Worm (Caenorhabditis elegans) whole organism, late embryonic: ENCODE results near the gene F01D5.1.

Experiments
- hlh-13 ChIP-seq: fragments of 200-800 bp; sonication (Bioruptor generic); optimal IDR thresholded peaks from 2 replicates; lab custom pipeline; 2018; ENCODE audit warnings: mild to moderate bottlenecking, missing genetic modification characterization, missing compliant biosample characterization
- nhr-232 ChIP-seq: sonication (generic microtip); optimal IDR thresholded peaks from 2 replicates; lab custom pipeline; 2016; ENCODE audit warnings: missing genetic modification characterization, missing compliant biosample characterization
- pha-4 ChIP-seq: fragments of 150-350 bp; optimal IDR thresholded peaks from 2 replicates; lab custom pipeline; 2018; ENCODE audit warnings: missing biosample characterization, missing genetic modification reagents, missing genetic modification characterization
- unc-86 ChIP-seq: sonication (generic microtip); optimal IDR thresholded peaks from 2 replicates; lab custom pipeline; 2016; ENCODE audit warnings: missing genetic modification characterization, missing compliant biosample characterization

DNA sequence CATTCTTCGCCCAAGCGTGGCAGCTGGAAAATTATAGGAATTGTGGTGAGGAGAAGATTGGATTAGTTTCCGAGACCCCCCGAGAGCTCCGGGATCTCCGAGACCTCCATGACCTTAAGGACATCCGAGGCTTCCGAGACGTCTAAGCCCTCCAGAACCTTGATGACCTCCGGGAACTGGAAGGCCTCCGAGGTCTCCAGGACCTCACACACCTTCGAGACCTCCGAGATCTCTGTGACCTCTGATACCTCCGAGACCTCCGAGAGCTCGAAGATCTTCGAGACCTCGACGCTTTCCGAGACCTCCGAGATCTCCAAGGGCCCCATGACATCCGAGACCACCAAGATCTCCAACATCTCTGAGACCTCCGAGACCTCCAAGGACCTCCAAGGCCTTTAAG, 15.1 kb downstream of the F01D5.1 start:
- TF ChIP-seq nhr-232 (tag; lab: Kevin White, UChicago) (no peak), hlh-13 (GFP tag; lab: Kevin White, UChicago) (no peak), unc-86 (no peak), pha-4 (tag; lab: Kevin White, UChicago) (no peak)
